Worm (Caenorhabditis elegans) whole organism, mixed stage, embryonic: Measurements from ENCODE around the gene F15B9.8.

Experiments used
- blmp-1 ChIP-seq: fragments of 150-350 bp; optimal IDR thresholded peaks from 2 replicates; lab custom pipeline; 2014; ENCODE audit warnings: missing biosample characterization, missing genetic modification characterization
- mab-5 ChIP-seq: fragments of 150-350 bp; optimal IDR thresholded peaks from 2 replicates; lab custom pipeline; 2014; ENCODE audit warnings: missing biosample characterization, missing genetic modification characterization
- nhr-28 ChIP-seq: fragments of 150-350 bp; optimal IDR thresholded peaks from 2 replicates; lab custom pipeline; 2014; ENCODE audit warnings: missing biosample characterization, missing genetic modification characterization
- pha-4 ChIP-seq: fragments of 150-350 bp; optimal IDR thresholded peaks from 2 replicates; lab custom pipeline; 2018; ENCODE audit warnings: missing biosample characterization, missing genetic modification reagents, missing genetic modification characterization
- snpc-4 ChIP-seq: fragments of 150-350 bp; optimal IDR thresholded peaks from 2 replicates; lab custom pipeline; 2014; ENCODE audit warnings: missing biosample characterization, missing genetic modification characterization
- ztf-11 ChIP-seq: fragments of 150-350 bp; optimal IDR thresholded peaks from 2 replicates; lab custom pipeline; 2014; ENCODE audit warnings: missing biosample characterization, missing genetic modification characterization

ce11 chrV:12974047-12974446, 14.3 kb upstream of the F15B9.8 start:
- TF ChIP-seq mab-5: no peak
- no peak for TF ChIP-seq ztf-11
- no peak for TF ChIP-seq blmp-1
- no peak for TF ChIP-seq nhr-28
- no peak for TF ChIP-seq snpc-4 (tag; lab: Kevin White, UChicago)
- no peak for TF ChIP-seq pha-4 (tag; lab: Kevin White, UChicago)
